Fruit fly (Drosophila melanogaster) whole organism, embryonic: ENCODE results near the gene CG42538.

Experiments
- ATbp ChIP-seq: fragments of 200-800 bp; sonication (Bioruptor generic); optimal IDR thresholded peaks from 2 replicates; lab custom pipeline; 2017; ENCODE audit warnings: missing biosample characterization, mild to moderate bottlenecking, missing genetic modification characterization, missing genetic modification reagents
- BEAF-32 ChIP-seq: fragments of 200-800 bp; sonication (Bioruptor generic); optimal IDR thresholded peaks from 3 replicates; lab custom pipeline; 2017; ENCODE audit warnings: missing biosample characterization, missing genetic modification characterization, mild to moderate bottlenecking, moderate library complexity, missing genetic modification reagents
- CG10654 ChIP-seq: fragments of 200-800 bp; sonication (Bioruptor generic); optimal IDR thresholded peaks from 2 replicates; lab custom pipeline; 2016; ENCODE audit warnings: missing biosample characterization, missing genetic modification characterization
- CG11560 ChIP-seq: fragments of 200-800 bp; sonication (Bioruptor generic); IDR thresholded peaks from 3 replicates; pipeline ENCODE4 v1.3.6; 2022; ENCODE audit warnings: missing biosample characterization, missing genetic modification characterization
- CG12744 ChIP-seq: fragments of 200-800 bp; sonication (Bioruptor generic); optimal IDR thresholded peaks from 2 replicates; lab custom pipeline; 2016; ENCODE audit warnings: missing biosample characterization, missing genetic modification characterization
- CG2129 ChIP-seq: fragments of 200-800 bp; sonication (Bioruptor generic); IDR thresholded peaks from 2 replicates; pipeline ENCODE4 v1.3.6; 2022; ENCODE audit warnings: missing biosample characterization, missing genetic modification characterization; ENCODE audit not compliant: partially characterized antibody
- CG31388 ChIP-seq: fragments of 200-800 bp; sonication (Bioruptor generic); optimal IDR thresholded peaks from 2 replicates; lab custom pipeline; 2016; ENCODE audit warnings: missing biosample characterization, missing genetic modification characterization
- CG4854 ChIP-seq: fragments of 200-800 bp; sonication (Bioruptor generic); optimal IDR thresholded peaks from 2 replicates; lab custom pipeline; 2016; ENCODE audit warnings: missing biosample characterization, missing genetic modification characterization, inconsistent platforms
- CG6272 ChIP-seq: fragments of 200-800 bp; sonication (Bioruptor generic); IDR thresholded peaks from 2 replicates; pipeline ENCODE4 v1.3.6; 2022; ENCODE audit warnings: missing biosample characterization, missing genetic modification characterization
- CG8765 ChIP-seq: fragments of 200-800 bp; sonication (Bioruptor generic); IDR thresholded peaks from 2 replicates; pipeline ENCODE4 v1.3.6; 2022; ENCODE audit warnings: missing biosample characterization, missing genetic modification characterization
- Deaf1 ChIP-seq: fragments of 200-800 bp; optimal IDR thresholded peaks from 3 replicates; lab custom pipeline; 2019; ENCODE audit warnings: missing biosample characterization, mild to moderate bottlenecking, missing genetic modification characterization, moderate library complexity
- Dll ChIP-seq: fragments of 200-800 bp; sonication (Bioruptor generic); IDR thresholded peaks from 4 replicates; pipeline ENCODE4 v1.3.6; 2022; ENCODE audit warnings: missing biosample characterization, missing genetic modification characterization; ENCODE audit not compliant: partially characterized antibody
- E2f2 ChIP-seq: fragments of 200-800 bp; sonication (Bioruptor generic); IDR thresholded peaks from 2 replicates; pipeline ENCODE4 v1.3.6; 2022; ENCODE audit warnings: missing biosample characterization, missing genetic modification characterization
- HLH4C ChIP-seq: fragments of 200-800 bp; sonication (Bioruptor generic); IDR thresholded peaks from 3 replicates; pipeline ENCODE4 v1.3.6; 2022; ENCODE audit warnings: missing biosample characterization, missing genetic modification characterization; ENCODE audit not compliant: partially characterized antibody
- Hey ChIP-seq: fragments of 200-800 bp; sonication (Bioruptor generic); optimal IDR thresholded peaks from 3 replicates; lab custom pipeline; 2018; ENCODE audit warnings: missing biosample characterization, mild to moderate bottlenecking, missing genetic modification characterization
- Hr3 ChIP-seq: fragments of 200-800 bp; sonication (Bioruptor generic); optimal IDR thresholded peaks from 3 replicates; lab custom pipeline; 2016; ENCODE audit warnings: missing biosample characterization, missing genetic modification characterization
- Jarid2 ChIP-seq: fragments of 200-800 bp; sonication (Bioruptor generic); optimal IDR thresholded peaks from 3 replicates; lab custom pipeline; 2017; ENCODE audit warnings: mild to moderate bottlenecking, missing biosample characterization, missing genetic modification reagents, missing genetic modification characterization
- Lhr ChIP-seq: fragments of 200-800 bp; sonication (Bioruptor generic); optimal IDR thresholded peaks from 3 replicates; lab custom pipeline; 2017; ENCODE audit warnings: mild to moderate bottlenecking, missing biosample characterization, missing genetic modification reagents, missing genetic modification characterization
- Med ChIP-seq: fragments of 200-800 bp; sonication (Bioruptor generic); peaks from one replicate; lab custom pipeline; 2016; ENCODE audit warnings: missing biosample characterization, missing genetic modification characterization, mild to moderate bottlenecking, inconsistent platforms, moderate library complexity
- Mrtf ChIP-seq: fragments of 200-800 bp; sonication (Bioruptor generic); IDR thresholded peaks from 3 replicates; pipeline ENCODE4 v1.3.6; 2022; ENCODE audit warnings: missing biosample characterization, missing genetic modification characterization
- Myb ChIP-seq: fragments of 200-800 bp; sonication (Bioruptor generic); optimal IDR thresholded peaks from 2 replicates; lab custom pipeline; 2016; ENCODE audit warnings: missing biosample characterization, missing genetic modification characterization
- Opbp ChIP-seq: fragments of 200-800 bp; sonication (Bioruptor generic); IDR thresholded peaks from 3 replicates; pipeline ENCODE4 v1.3.6; 2022; ENCODE audit warnings: missing biosample characterization, missing genetic modification characterization; ENCODE audit not compliant: partially characterized antibody
- Usf ChIP-seq: fragments of 200-800 bp; sonication (Bioruptor generic); optimal IDR thresholded peaks from 2 replicates; lab custom pipeline; 2017; ENCODE audit warnings: missing genotype, missing biosample characterization, missing genetic modification characterization
- br ChIP-seq: fragments of >200 bp; optimal IDR thresholded peaks from 2 replicates; lab custom pipeline; 2017
- chinmo ChIP-seq: fragments of 200-800 bp; sonication (Bioruptor generic); IDR thresholded peaks from 4 replicates; pipeline ENCODE4 v1.3.6; 2022; ENCODE audit warnings: missing biosample characterization, missing genetic modification characterization; ENCODE audit not compliant: partially characterized antibody
- ci ChIP-seq: fragments of 200-800 bp; sonication (Bioruptor generic); IDR thresholded peaks from 3 replicates; pipeline ENCODE4 v1.3.6; 2022; ENCODE audit warnings: missing biosample characterization, missing genetic modification characterization
- fd3F ChIP-seq: fragments of 200-800 bp; sonication (Bioruptor generic); optimal IDR thresholded peaks from 2 replicates; lab custom pipeline; 2018; ENCODE audit warnings: missing biosample characterization, mild to moderate bottlenecking, missing genetic modification characterization, moderate library complexity
- hkb ChIP-seq, 2 experiments: fragments of 200-800 bp in 1 of 2; fragments of >200 bp in 1 of 2; sonication (Bioruptor generic) in 1 of 2; IDR thresholded peaks in 1 of 2; optimal IDR thresholded peaks in 1 of 2; 2 replicates each; pipeline versions ENCODE4 v1.3.6 to Lab custom; 2017 to 2022; ENCODE audit warnings: missing biosample characterization in 1 of 2, missing genetic modification characterization in 1 of 2
- inv ChIP-seq: fragments of 200-800 bp; sonication (Bioruptor generic); IDR thresholded peaks from 2 replicates; pipeline ENCODE4 v1.3.6; 2022; ENCODE audit warnings: missing biosample characterization, missing genetic modification characterization; ENCODE audit not compliant: partially characterized antibody
- klu ChIP-seq: fragments of 200-800 bp; sonication (Bioruptor generic); IDR thresholded peaks from 2 replicates; pipeline ENCODE4 v1.3.6; 2022; ENCODE audit warnings: missing biosample characterization, missing genetic modification characterization
- lilli ChIP-seq: fragments of 200-800 bp; sonication (Bioruptor generic); optimal IDR thresholded peaks from 3 replicates; lab custom pipeline; 2016; ENCODE audit warnings: missing biosample characterization, missing genetic modification characterization
- pita ChIP-seq: fragments of 200-800 bp; sonication (Bioruptor generic); optimal IDR thresholded peaks from 2 replicates; lab custom pipeline; 2017; ENCODE audit warnings: missing biosample characterization, mild to moderate bottlenecking, missing genetic modification characterization
- prd ChIP-seq, 3 experiments: fragments of >200 bp in 2 of 3; fragments of 200-800 bp in 1 of 3; sonication (Bioruptor generic) in 1 of 3; optimal IDR thresholded peaks in 2 of 3; IDR thresholded peaks in 1 of 3; 2 replicates in 2 of 3; 3 replicates in 1 of 3; pipeline versions ENCODE4 v1.3.6 to Lab custom; 2017 to 2022; ENCODE audit warnings: missing biosample characterization in 1 of 3, missing genetic modification characterization in 1 of 3
- psq ChIP-seq: fragments of 200-800 bp; sonication (Bioruptor generic); optimal IDR thresholded peaks from 2 replicates; lab custom pipeline; 2017; ENCODE audit warnings: missing biosample characterization, missing genetic modification characterization
- sens ChIP-seq: fragments of 200-800 bp; sonication (Bioruptor generic); peaks from one replicate; lab custom pipeline; 2016; ENCODE audit warnings: missing biosample characterization, missing genetic modification characterization
- stwl ChIP-seq: fragments of 200-800 bp; sonication (Bioruptor generic); optimal IDR thresholded peaks from 3 replicates; lab custom pipeline; 2018; ENCODE audit warnings: missing biosample characterization, mild to moderate bottlenecking, missing genetic modification characterization, moderate library complexity
- tna ChIP-seq: fragments of 200-800 bp; sonication (Bioruptor generic); IDR thresholded peaks from 2 replicates; pipeline ENCODE4 v1.3.6; 2022; ENCODE audit warnings: missing biosample characterization, missing genetic modification characterization; ENCODE audit not compliant: partially characterized antibody
- trem ChIP-seq: fragments of 200-800 bp; optimal IDR thresholded peaks from 3 replicates; lab custom pipeline; 2019; ENCODE audit warnings: missing biosample characterization, mild to moderate bottlenecking, missing genetic modification characterization, moderate library complexity
- tx ChIP-seq: fragments of 200-800 bp; sonication (Bioruptor generic); optimal IDR thresholded peaks from 2 replicates; lab custom pipeline; 2016; ENCODE audit warnings: missing biosample characterization, missing genetic modification characterization
- zen ChIP-seq: fragments of 200-800 bp; sonication (Bioruptor generic); optimal IDR thresholded peaks from 3 replicates; lab custom pipeline; 2018; ENCODE audit warnings: missing biosample characterization, mild to moderate bottlenecking, missing genetic modification characterization, moderate library complexity

The CG42538 gene

DNA sequence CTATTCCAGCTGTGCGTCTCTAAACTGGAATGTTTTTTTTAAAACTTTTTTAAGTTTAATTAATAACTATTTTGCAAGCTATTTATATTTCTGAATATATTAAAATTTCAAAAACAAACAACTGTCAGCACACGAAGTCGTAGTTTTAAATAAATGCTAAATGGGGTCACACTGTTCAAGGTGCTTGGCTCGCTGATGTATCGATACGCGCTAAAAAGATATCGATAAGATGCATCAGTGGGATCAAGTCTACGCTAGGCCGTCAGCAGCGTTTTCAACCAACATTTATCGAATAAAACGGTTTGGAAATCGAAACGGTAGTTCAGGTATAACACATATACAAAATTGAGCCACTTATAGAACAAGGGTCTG is 16.5 kb downstream of the CG42538 start, which contains the start of gene Diap1 (continued):
- TF ChIP-seq Deaf1 (tag; lab: Kevin White, UChicago): no peak
- TF ChIP-seq zen (tag; lab: Kevin White, UChicago): peak; percentile 37
- TF ChIP-seq Hr3 (GFP tag; lab: Kevin White, UChicago): no peak
- peak; percentile 14 for TF ChIP-seq lilli (GFP tag; lab: Kevin White, UChicago)
- peak; percentile 93 for TF ChIP-seq stwl (tag; lab: Kevin White, UChicago)
- TF ChIP-seq Jarid2: no peak
- TF ChIP-seq inv (GFP tag; lab: Robert Waterston, UW): peak; percentile 84
- peak; percentile 84 for TF ChIP-seq Med (GFP tag; lab: Kevin White, UChicago)
- TF ChIP-seq tx (GFP tag; lab: Kevin White, UChicago): no peak
- TF ChIP-seq Usf (GFP tag; lab: Kevin White, UChicago): no peak
- TF ChIP-seq Dll: peak; percentile 91
- TF ChIP-seq sens (GFP tag; lab: Kevin White, UChicago): peak; percentile 87
- TF ChIP-seq CG11560 (tag; lab: Robert Waterston, UW): peak; percentile 100
- peak; percentile 14; the same call in 2 of the 3 replicates for TF ChIP-seq ci (GFP tag; lab: Robert Waterston, UW)
- TF ChIP-seq trem (tag; lab: Kevin White, UChicago): peak; percentile 76
- no peak for TF ChIP-seq CG31388
- peak; percentile 91 for TF ChIP-seq HLH4C
- peak; percentile 79 for TF ChIP-seq Myb
- no peak for TF ChIP-seq klu (GFP tag; lab: Robert Waterston, UW)
- 0 out of 2 replicates have a peak, but pooled peaks have one; percentile 31 for TF ChIP-seq CG6272
- peak; percentile 89 for TF ChIP-seq BEAF-32 (GFP tag; lab: Kevin White, UChicago)
- TF ChIP-seq br (lab: Kevin White, UChicago): no peak
- no peak for TF ChIP-seq CG8765
- TF ChIP-seq CG12744 (GFP tag; lab: Kevin White, UChicago): no peak
- TF ChIP-seq CG10654 (GFP tag; lab: Kevin White, UChicago): peak; percentile 6
- TF ChIP-seq E2f2 (GFP tag; lab: Robert Waterston, UW): peak; percentile 92
- no peak for TF ChIP-seq Mrtf (GFP tag; lab: Robert Waterston, UW)
- TF ChIP-seq tna (GFP tag; lab: Robert Waterston, UW): peak; percentile 78
- no peak for TF ChIP-seq Hey (tag; lab: Kevin White, UChicago)
- TF ChIP-seq hkb (optimal IDR thresholded peaks at IDR 0.05; lab: Kevin White, UChicago): peak; percentile 52
- TF ChIP-seq hkb (GFP tag; IDR thresholded peaks at IDR 0.05; lab: Robert Waterston, UW): no peak
- TF ChIP-seq Lhr (GFP tag; lab: Kevin White, UChicago): peak; percentile 77
- no peak for TF ChIP-seq ATbp (GFP tag; lab: Kevin White, UChicago)
- no peak for TF ChIP-seq prd (optimal IDR thresholded peaks at IDR 0.05; lab: Kevin White, UChicago)
- TF ChIP-seq prd (GFP tag; IDR thresholded peaks at IDR 0.05; lab: Robert Waterston, UW): 0 out of 3 replicates have a peak, but pooled peaks have one; percentile 17
- TF ChIP-seq chinmo (GFP tag; lab: Robert Waterston, UW): peak; percentile 40; the same call in 1 of the 4 replicates
- peak; percentile 89 for TF ChIP-seq CG2129 (GFP tag; lab: Robert Waterston, UW)
- TF ChIP-seq CG4854 (GFP tag; lab: Kevin White, UChicago): no peak
- no peak for TF ChIP-seq psq
- TF ChIP-seq Opbp (GFP tag; lab: Robert Waterston, UW): peak; percentile 81; the same call in 2 of the 3 replicates
- TF ChIP-seq pita: peak; percentile 87
- no peak for TF ChIP-seq fd3F (GFP tag; lab: Kevin White, UChicago)
